Worm (Caenorhabditis elegans): Measurements from ENCODE around the gene Y53F4B.43.
"Not testable (repeated sequence)": the region's sequence is repeated elsewhere in the genome, so short reads cannot be mapped to it uniquely, and the experiment has no call there.

The Y53F4B.43 gene

DNA sequence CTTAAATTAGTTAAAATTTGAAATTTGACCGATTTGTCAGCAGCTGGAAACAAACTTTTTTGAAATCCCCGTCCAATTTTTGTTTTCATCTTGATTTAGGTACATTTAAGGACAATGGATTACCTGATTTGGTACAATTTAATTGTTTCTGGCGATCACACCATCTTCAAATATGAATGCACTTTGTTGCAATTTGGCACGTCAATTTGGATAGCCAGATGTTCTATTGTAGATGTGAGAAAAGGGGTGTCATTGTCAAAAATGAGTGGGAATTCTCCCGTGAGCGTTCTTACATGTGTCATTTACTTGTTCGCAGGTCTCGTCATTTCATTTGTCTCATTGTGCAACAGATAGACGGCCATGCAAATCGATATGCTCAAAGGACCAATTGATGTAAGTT, at the start of gene Y53F4B.43:
Gene Y53F4B.43, plus strand, starts transcription at position 301 of the 400 bp plus-strand sequence.
- TF ChIP-seq aptf-2 (GFP tag; conservative IDR thresholded peaks at IDR 0.05); nhr-179 (tag; optimal IDR thresholded peaks at IDR 0.05); F23B12.7 (tag; optimal IDR thresholded peaks at IDR 0.05; ENCODE audit: insufficient read depth): not testable (repeated sequence)

- TF ChIP-seq sdz-38 (tag; optimal IDR thresholded peaks at IDR 0.05) (no peak), pha-4 (tag; optimal IDR thresholded peaks at IDR 0.05) (no peak), aptf-2 (GFP tag; conservative IDR thresholded peaks at IDR 0.05) (no peak), rcor-1 (GFP tag; IDR thresholded peaks at IDR 0.05) (no peak), nhr-179 (tag; optimal IDR thresholded peaks at IDR 0.05) (no peak), Y79H2A.3 (GFP tag; conservative IDR thresholded peaks at IDR 0.05) (no peak), Y67H2A.10 (GFP tag; conservative IDR thresholded peaks at IDR 0.05) (no peak), die-1 (tag; optimal IDR thresholded peaks at IDR 0.05) (no peak), nfya-2 (GFP tag; IDR thresholded peaks at IDR 0.05) (no peak), efl-1 (GFP tag; optimal IDR thresholded peaks at IDR 0.05) (no peak), K11D2.4 (GFP tag; IDR thresholded peaks at IDR 0.05) (no peak), hlh-26 (GFP tag; conservative IDR thresholded peaks at IDR 0.05) (no peak)
Measured at ce11 chrII:14940325-14940724, 47.9 kb upstream of the Y53F4B.43 start.

ce11 chrII:14940980-14941379, 47.3 kb upstream of the Y53F4B.43 start:
- TF ChIP-seq F37B4.10 (GFP tag; IDR thresholded peaks at IDR 0.05) (no peak), lag-1 (GFP tag; IDR thresholded peaks at IDR 0.05) (no peak), T07F8.4 (tag; optimal IDR thresholded peaks at IDR 0.05) (no peak), ztf-25 (GFP tag; IDR thresholded peaks at IDR 0.05) (no peak), K12H6.12 (tag; optimal IDR thresholded peaks at IDR 0.05) (no peak), repo-1 (tag; optimal IDR thresholded peaks at IDR 0.05) (no peak), fkh-3 (tag; optimal IDR thresholded peaks at IDR 0.05) (no peak), attf-3 (GFP tag; conservative IDR thresholded peaks at IDR 0.05) (no peak), dpff-1 (tag; optimal IDR thresholded peaks at IDR 0.05) (no peak), ccch-3 (GFP tag; optimal IDR thresholded peaks at IDR 0.05) (no peak), Y79H2A.3 (GFP tag; conservative IDR thresholded peaks at IDR 0.05) (no peak), sptf-2 (GFP tag; optimal IDR thresholded peaks at IDR 0.05) (no peak), B0261.1 (tag; optimal IDR thresholded peaks at IDR 0.05) (no peak)

DNA sequence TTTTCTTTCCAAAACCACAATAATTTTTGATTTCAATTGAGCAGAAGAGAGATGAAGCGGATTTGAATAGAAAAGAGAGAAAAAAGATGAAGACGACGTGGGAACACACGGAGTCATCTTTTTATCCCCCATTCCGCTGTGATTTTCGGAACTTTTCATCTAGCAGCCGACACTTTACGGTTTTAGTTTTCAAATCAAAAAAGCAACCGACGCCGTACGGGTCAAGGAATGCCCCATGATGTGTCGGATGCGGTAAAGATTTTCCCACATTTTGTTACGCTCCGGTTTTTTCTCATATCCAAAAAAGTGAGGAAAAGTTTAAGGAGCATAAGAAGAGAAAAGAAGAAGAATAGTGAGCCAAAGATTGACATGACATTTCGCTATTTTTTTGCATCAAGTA, 42.8 kb upstream of the Y53F4B.43 start:
- no peak for TF ChIP-seq snpc-1.3 (tag; optimal IDR thresholded peaks at IDR 0.05; ENCODE audit: insufficient read depth)
- no peak for TF ChIP-seq hmg-20 (GFP tag; IDR thresholded peaks at IDR 0.05)
- no peak for TF ChIP-seq B0261.1 (tag; optimal IDR thresholded peaks at IDR 0.05)
- peak; percentile 50 for TF ChIP-seq snpc-4 (GFP tag; optimal IDR thresholded peaks at IDR 0.05)
- TF ChIP-seq snpc-4 (tag; optimal IDR thresholded peaks at IDR 0.05) = peak; percentile 56 to 79 (median 68)
- TF ChIP-seq attf-6 (GFP tag; IDR thresholded peaks at IDR 0.05) = no peak
- no peak for TF ChIP-seq ztf-28 (GFP tag; IDR thresholded peaks at IDR 0.05)
- no peak for TF ChIP-seq rpc-1 (optimal IDR thresholded peaks at IDR 0.05)
- no peak for TF ChIP-seq rpc-1 (tag; optimal IDR thresholded peaks at IDR 0.05)

ce11 chrII:14946545-14946944, 41.7 kb upstream of the Y53F4B.43 start:
- TF ChIP-seq ceh-27 (GFP tag; optimal IDR thresholded peaks at IDR 0.05) (no peak), zfh-2 (GFP tag; conservative IDR thresholded peaks at IDR 0.05) (0 out of 2 replicates have a peak, but pooled peaks have one; percentile 20)

Measured in whole organism, young adult.